Worm (Caenorhabditis elegans): ENCODE results near the gene arf-1.

Gene arf-1

ce11 chrIII:5740666-5741065 is 26.0 kb downstream of the arf-1 start, which contains the start of gene B0244.16:
Gene B0244.16 (plus strand): TSS chrIII:5740966.
- no peak for TF ChIP-seq zfp-2 (tag; optimal IDR thresholded peaks at IDR 0.05)
- no peak for TF ChIP-seq lin-13 (GFP tag; optimal IDR thresholded peaks at IDR 0.05)
- no peak for TF ChIP-seq ceh-44 (GFP tag; IDR thresholded peaks at IDR 0.05)
- TF ChIP-seq lin-1 (GFP tag; IDR thresholded peaks at IDR 0.05): no peak
- TF ChIP-seq hif-1 (tag; optimal IDR thresholded peaks at IDR 0.05): no peak
- no peak for TF ChIP-seq lir-3 (tag; optimal IDR thresholded peaks at IDR 0.05)
- TF ChIP-seq mxl-2 (GFP tag; conservative IDR thresholded peaks at IDR 0.05): no peak
- TF ChIP-seq duxl-1 (tag; optimal IDR thresholded peaks at IDR 0.05; ENCODE audit: poor library complexity): no peak
- no peak for TF ChIP-seq unc-39 (tag; optimal IDR thresholded peaks at IDR 0.05)

ce11 chrIII:5743084-5743483 is 28.4 kb downstream of the arf-1 start, which contains the start of gene B0244.15:
Gene B0244.15 (plus strand): TSS chrIII:5743384.
- TF ChIP-seq ceh-20 (GFP tag; IDR thresholded peaks at IDR 0.05) (no peak), daf-16 (GFP tag; optimal IDR thresholded peaks at IDR 0.05) (no peak), daf-16 (tag; optimal IDR thresholded peaks at IDR 0.05) (no peak), nhr-77 (tag; optimal IDR thresholded peaks at IDR 0.05) (no peak), skn-1 (tag; optimal IDR thresholded peaks at IDR 0.05) (no peak), dpl-1 (GFP tag; optimal IDR thresholded peaks at IDR 0.05) (no peak)

ce11 chrIII:5744579-5744978 is 29.9 kb downstream of the arf-1 start, which contains the start of gene B0244.5:
Gene B0244.5 (plus strand): TSS chrIII:5744879.
- TF ChIP-seq nhr-6 (tag; optimal IDR thresholded peaks at IDR 0.05) (no peak), ceh-28 (tag; optimal IDR thresholded peaks at IDR 0.05) (no peak), lin-38 (GFP tag; IDR thresholded peaks at IDR 0.05) (no peak), ceh-20 (GFP tag; IDR thresholded peaks at IDR 0.05) (no peak), R02D3.7 (tag; optimal IDR thresholded peaks at IDR 0.05) (no peak)

- TF ChIP-seq pha-4 (GFP tag; IDR thresholded peaks at IDR 0.05): no peak
- TF ChIP-seq pha-4 (tag; optimal IDR thresholded peaks at IDR 0.05): no peak
- no peak for TF ChIP-seq hmg-1.1 (GFP tag; IDR thresholded peaks at IDR 0.05)
- TF ChIP-seq madf-5 (GFP tag; IDR thresholded peaks at IDR 0.05): no peak
- TF ChIP-seq mes-2 (tag; optimal IDR thresholded peaks at IDR 0.05; ENCODE audit: poor library complexity, severe bottlenecking): no peak
- TF ChIP-seq cey-2 (tag; optimal IDR thresholded peaks at IDR 0.05; ENCODE audit: borderline replicate concordance, insufficient read depth): no peak
- no peak for TF ChIP-seq madf-9 (GFP tag; conservative IDR thresholded peaks at IDR 0.05)
- no peak for TF ChIP-seq T20F7.1 (GFP tag; optimal IDR thresholded peaks at IDR 0.05)
- TF ChIP-seq aha-1 (tag): no peak
- no peak for TF ChIP-seq Y75B8A.6 (GFP tag; IDR thresholded peaks at IDR 0.05)
- TF ChIP-seq gei-8 (GFP tag; optimal IDR thresholded peaks at IDR 0.05): no peak
- TF ChIP-seq fos-1 (tag; optimal IDR thresholded peaks at IDR 0.05): no peak
- TF ChIP-seq zfp-3 (GFP tag; conservative IDR thresholded peaks at IDR 0.05): no peak
- no peak for TF ChIP-seq nhr-111 (GFP tag; optimal IDR thresholded peaks at IDR 0.05)
- TF ChIP-seq lin-13 (GFP tag; optimal IDR thresholded peaks at IDR 0.05): no peak
- TF ChIP-seq Y48G9A.11 (GFP tag; IDR thresholded peaks at IDR 0.05): no peak
- TF ChIP-seq hlh-11 (tag; optimal IDR thresholded peaks at IDR 0.05): no peak
These were observed 32.5 kb downstream of the arf-1 start, which contains the start of gene B0244.4 for ce11 chrIII:5747185-5747584. Gene B0244.4 (plus strand): TSS chrIII:5747485.

ce11 chrIII:5748360-5748759 is 33.7 kb downstream of the arf-1 start:
- TF ChIP-seq aha-1 (tag): peak; percentile 63
- TF ChIP-seq lin-15B (tag; optimal IDR thresholded peaks at IDR 0.05): no peak

Data from whole organism, L4 larva.